Fruit fly (Drosophila melanogaster) whole organism, embryonic: ENCODE measurements around the gene Cpsf5.

Experiments
- Antp ChIP-seq: fragments of 200-800 bp; sonication (Bioruptor generic); optimal IDR thresholded peaks from 3 replicates; lab custom pipeline; 2016; ENCODE audit warnings: missing biosample characterization, missing genetic modification characterization
- Atf-2 ChIP-seq: fragments of 200-800 bp; sonication (Bioruptor generic); optimal IDR thresholded peaks from 2 replicates; lab custom pipeline; 2016; ENCODE audit warnings: missing biosample characterization, missing genetic modification characterization
- Atf6 ChIP-seq: fragments of 200-800 bp; sonication (Bioruptor generic); IDR thresholded peaks from 2 replicates; pipeline ENCODE4 v1.3.6; 2022; ENCODE audit warnings: missing biosample characterization, missing genetic modification characterization
- CG1024 ChIP-seq: fragments of 200-800 bp; sonication (Bioruptor generic); IDR thresholded peaks from 2 replicates; pipeline ENCODE4 v1.3.6; 2022; ENCODE audit warnings: missing biosample characterization, missing genetic modification characterization
- CG12219 ChIP-seq: fragments of 200-800 bp; sonication (Bioruptor generic); optimal IDR thresholded peaks from 3 replicates; lab custom pipeline; 2018; ENCODE audit warnings: missing biosample characterization, mild to moderate bottlenecking, missing genetic modification characterization
- CG13123 ChIP-seq: fragments of 200-800 bp; sonication (Bioruptor generic); optimal IDR thresholded peaks from 2 replicates; lab custom pipeline; 2016; ENCODE audit warnings: missing biosample characterization, missing genetic modification characterization
- CG13424 ChIP-seq: fragments of 200-800 bp; sonication (Bioruptor generic); optimal IDR thresholded peaks from 2 replicates; lab custom pipeline; 2019; ENCODE audit warnings: missing biosample characterization, mild to moderate bottlenecking, missing genetic modification characterization, moderate library complexity
- CG17385 ChIP-seq: fragments of 200-800 bp; sonication (Bioruptor generic); optimal IDR thresholded peaks from 3 replicates; lab custom pipeline; 2018; ENCODE audit warnings: missing biosample characterization, mild to moderate bottlenecking, missing genetic modification characterization
- CG34376 ChIP-seq: fragments of 200-800 bp; sonication (Bioruptor generic); optimal IDR thresholded peaks from 2 replicates; lab custom pipeline; 2018; ENCODE audit warnings: missing biosample characterization, mild to moderate bottlenecking, missing genetic modification characterization
- CG4730 ChIP-seq: fragments of 200-800 bp; sonication (Bioruptor generic); IDR thresholded peaks from 2 replicates; pipeline ENCODE4 v1.3.6; 2022; ENCODE audit warnings: missing biosample characterization, missing genetic modification characterization
- CG6654 ChIP-seq: fragments of 200-800 bp; sonication (Bioruptor generic); optimal IDR thresholded peaks from 2 replicates; lab custom pipeline; 2017; ENCODE audit warnings: missing biosample characterization, mild to moderate bottlenecking, missing genetic modification characterization
- CG8290 ChIP-seq, 3 experiments: fragments of 200-800 bp; sonication (Bioruptor generic); optimal IDR thresholded peaks; 2 replicates each; lab custom pipeline; 2016 to 2019; ENCODE audit warnings: missing biosample characterization in 3 of 3, missing genetic modification characterization in 3 of 3, mild to moderate bottlenecking in 2 of 3, moderate library complexity in 1 of 3
- CG8944 ChIP-seq: fragments of 200-800 bp; sonication (Bioruptor generic); optimal IDR thresholded peaks from 3 replicates; lab custom pipeline; 2016; ENCODE audit warnings: missing biosample characterization, missing genetic modification characterization
- CG9727 ChIP-seq: fragments of 200-800 bp; sonication (Bioruptor generic); optimal IDR thresholded peaks from 3 replicates; lab custom pipeline; 2017; ENCODE audit warnings: missing biosample characterization, mild to moderate bottlenecking, missing genetic modification characterization
- Eip74EF ChIP-seq, 2 experiments: fragments of 200-800 bp in 1 of 2; fragments of >200 bp in 1 of 2; sonication (Bioruptor generic) in 1 of 2; optimal IDR thresholded peaks; 2 replicates each; lab custom pipeline; 2017 to 2019; ENCODE audit warnings: missing biosample characterization in 2 of 2, missing genetic modification characterization in 2 of 2, mild to moderate bottlenecking in 1 of 2, moderate library complexity in 1 of 2
- Fer1 ChIP-seq: fragments of 200-800 bp; sonication (Bioruptor generic); optimal IDR thresholded peaks from 2 replicates; lab custom pipeline; 2017; ENCODE audit warnings: missing biosample characterization, mild to moderate bottlenecking, missing genetic modification characterization
- H2.0 ChIP-seq: fragments of 200-800 bp; sonication (Bioruptor generic); IDR thresholded peaks from 2 replicates; pipeline ENCODE4 v1.3.6; 2022; ENCODE audit warnings: missing biosample characterization, missing genetic modification characterization
- Hmx ChIP-seq: fragments of 200-800 bp; sonication (Bioruptor generic); optimal IDR thresholded peaks from 2 replicates; lab custom pipeline; 2016; ENCODE audit warnings: missing biosample characterization, missing genetic modification characterization
- Med ChIP-seq: fragments of 200-800 bp; sonication (Bioruptor generic); peaks from one replicate; lab custom pipeline; 2016; ENCODE audit warnings: missing biosample characterization, missing genetic modification characterization, mild to moderate bottlenecking, inconsistent platforms, moderate library complexity
- Optix ChIP-seq: fragments of 200-800 bp; sonication (Bioruptor generic); IDR thresholded peaks from 3 replicates; pipeline ENCODE4 v1.3.6; 2022; ENCODE audit warnings: missing biosample characterization, missing genetic modification characterization
- Sry-β ChIP-seq: fragments of 200-800 bp; sonication (Bioruptor generic); optimal IDR thresholded peaks from 2 replicates; lab custom pipeline; 2018; ENCODE audit warnings: missing biosample characterization, mild to moderate bottlenecking, missing genetic modification characterization, moderate library complexity
- Vsx1 ChIP-seq: fragments of 200-800 bp; sonication (Bioruptor generic); optimal IDR thresholded peaks from 2 replicates; lab custom pipeline; 2017; ENCODE audit warnings: missing biosample characterization, mild to moderate bottlenecking, missing genetic modification characterization, missing genetic modification reagents
- Xrp1 ChIP-seq: fragments of 200-800 bp; sonication (Bioruptor generic); IDR thresholded peaks from 2 replicates; pipeline ENCODE4 v1.3.6; 2022; ENCODE audit warnings: missing biosample characterization, missing genetic modification characterization
- ara ChIP-seq: fragments of 200-800 bp; sonication (Bioruptor generic); IDR thresholded peaks from 2 replicates; pipeline ENCODE4 v1.3.6; 2022; ENCODE audit warnings: missing biosample characterization, missing genetic modification characterization
- az2 ChIP-seq: fragments of 200-800 bp; sonication (Bioruptor generic); optimal IDR thresholded peaks from 3 replicates; lab custom pipeline; 2016; ENCODE audit warnings: missing biosample characterization, missing genetic modification characterization
- chinmo ChIP-seq: fragments of 200-800 bp; sonication (Bioruptor generic); IDR thresholded peaks from 4 replicates; pipeline ENCODE4 v1.3.6; 2022; ENCODE audit warnings: missing biosample characterization, missing genetic modification characterization; ENCODE audit not compliant: partially characterized antibody
- crol ChIP-seq: fragments of 200-800 bp; sonication (Bioruptor generic); IDR thresholded peaks from 2 replicates; pipeline ENCODE4 v1.3.6; 2022; ENCODE audit warnings: missing biosample characterization, missing genetic modification characterization
- ewg ChIP-seq: fragments of 200-800 bp; sonication (Bioruptor generic); optimal IDR thresholded peaks from 3 replicates; lab custom pipeline; 2017; ENCODE audit warnings: mild to moderate bottlenecking, missing biosample characterization, missing genetic modification reagents, missing genetic modification characterization
- exex ChIP-seq: fragments of 200-800 bp; sonication (Bioruptor generic); optimal IDR thresholded peaks from 4 replicates; lab custom pipeline; 2018; ENCODE audit warnings: missing biosample characterization, mild to moderate bottlenecking, missing genetic modification characterization, moderate library complexity
- eyg ChIP-seq: fragments of 200-800 bp; sonication (Bioruptor generic); optimal IDR thresholded peaks from 3 replicates; lab custom pipeline; 2016; ENCODE audit warnings: missing biosample characterization, missing genetic modification characterization
- her ChIP-seq: fragments of 200-800 bp; sonication (Bioruptor generic); optimal IDR thresholded peaks from 2 replicates; lab custom pipeline; 2016; ENCODE audit warnings: missing biosample characterization, missing genetic modification characterization
- kni ChIP-seq: fragments of 200-800 bp; sonication (Bioruptor generic); optimal IDR thresholded peaks from 3 replicates; lab custom pipeline; 2017; ENCODE audit warnings: mild to moderate bottlenecking, missing biosample characterization, missing genetic modification reagents, missing genetic modification characterization
- nerfin-2 ChIP-seq: fragments of 200-800 bp; sonication (Bioruptor generic); IDR thresholded peaks from 2 replicates; pipeline ENCODE4 v1.3.6; 2022; ENCODE audit warnings: missing biosample characterization, missing genetic modification characterization; ENCODE audit not compliant: partially characterized antibody
- odd ChIP-seq: fragments of 200-800 bp; sonication (Bioruptor generic); optimal IDR thresholded peaks from 2 replicates; lab custom pipeline; 2017; ENCODE audit warnings: missing biosample characterization, mild to moderate bottlenecking, missing genetic modification characterization
- pnt ChIP-seq: fragments of 200-800 bp; sonication (Bioruptor generic); optimal IDR thresholded peaks from 3 replicates; lab custom pipeline; 2016; ENCODE audit warnings: missing biosample characterization, missing genetic modification characterization
- psq ChIP-seq: fragments of 200-800 bp; sonication (Bioruptor generic); optimal IDR thresholded peaks from 2 replicates; lab custom pipeline; 2017; ENCODE audit warnings: missing biosample characterization, missing genetic modification characterization
- rib ChIP-seq: fragments of 200-800 bp; sonication (Bioruptor generic); IDR thresholded peaks from 2 replicates; pipeline ENCODE4 v1.3.6; 2022; ENCODE audit warnings: missing biosample characterization, missing genetic modification characterization
- sens ChIP-seq: fragments of 200-800 bp; sonication (Bioruptor generic); peaks from one replicate; lab custom pipeline; 2016; ENCODE audit warnings: missing biosample characterization, missing genetic modification characterization
- slbo ChIP-seq: fragments of 200-800 bp; sonication (Bioruptor generic); IDR thresholded peaks from 2 replicates; pipeline ENCODE4 v1.3.6; 2022; ENCODE audit warnings: missing biosample characterization, missing genetic modification characterization
- slp2 ChIP-seq: fragments of 200-800 bp; sonication (Bioruptor generic); optimal IDR thresholded peaks from 2 replicates; lab custom pipeline; 2016; ENCODE audit warnings: missing biosample characterization, missing genetic modification characterization
- vnd ChIP-seq: fragments of 200-800 bp; sonication (Bioruptor generic); IDR thresholded peaks from 3 replicates; pipeline ENCODE4 v1.3.6; 2022; ENCODE audit warnings: missing biosample characterization, missing genetic modification characterization; ENCODE audit not compliant: partially characterized antibody
- vvl ChIP-seq: fragments of 200-800 bp; sonication (Bioruptor generic); IDR thresholded peaks from 2 replicates; pipeline ENCODE4 v1.3.6; 2022; ENCODE audit warnings: missing biosample characterization, missing genetic modification characterization

Cpsf5 gene

DNA sequence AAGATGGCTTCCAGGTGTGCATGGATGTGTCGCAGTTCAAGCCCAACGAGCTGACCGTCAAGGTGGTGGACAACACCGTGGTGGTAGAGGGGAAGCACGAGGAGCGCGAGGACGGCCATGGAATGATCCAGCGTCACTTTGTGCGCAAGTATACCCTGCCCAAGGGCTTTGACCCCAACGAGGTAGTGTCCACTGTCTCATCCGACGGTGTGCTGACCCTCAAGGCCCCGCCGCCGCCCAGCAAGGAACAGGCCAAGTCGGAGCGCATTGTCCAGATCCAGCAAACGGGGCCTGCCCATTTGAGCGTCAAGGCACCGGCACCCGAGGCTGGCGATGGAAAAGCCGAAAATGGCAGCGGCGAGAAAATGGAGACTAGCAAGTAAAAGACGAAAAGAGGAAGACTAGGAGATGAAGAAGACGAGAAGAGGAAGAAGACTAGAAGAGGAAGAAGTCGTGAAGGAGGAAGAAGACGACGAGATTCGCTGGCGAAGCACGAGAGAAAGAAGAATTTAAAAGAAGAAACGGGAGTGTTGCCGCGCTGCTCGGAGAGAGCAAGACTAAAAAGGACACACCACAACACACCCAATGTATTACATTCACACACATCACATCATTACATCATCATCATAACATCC lies 26.3 kb upstream of the Cpsf5 start:
- TF ChIP-seq vvl (GFP tag; lab: Robert Waterston, UW) = 0 out of 2 replicates have a peak, but pooled peaks have one; percentile 9
- no peak for TF ChIP-seq ara (GFP tag; lab: Robert Waterston, UW)
- TF ChIP-seq Fer1 (GFP tag; lab: Kevin White, UChicago) = no peak
- 0 out of 2 replicates have a peak, but pooled peaks have one; percentile 16 for TF ChIP-seq slbo (GFP tag; lab: Robert Waterston, UW)
- TF ChIP-seq odd (GFP tag; lab: Kevin White, UChicago) = no peak
- TF ChIP-seq Optix (GFP tag; lab: Robert Waterston, UW) = no peak
- peak; percentile 44 for TF ChIP-seq Med (GFP tag; lab: Kevin White, UChicago)
- TF ChIP-seq CG8944 (GFP tag; lab: Kevin White, UChicago) = no peak
- TF ChIP-seq ewg (GFP tag; lab: Kevin White, UChicago) = no peak
- no peak for TF ChIP-seq her (GFP tag; lab: Kevin White, UChicago)
- no peak for TF ChIP-seq Sry-β (GFP tag; lab: Kevin White, UChicago)
- TF ChIP-seq kni (GFP tag; lab: Kevin White, UChicago) = peak; percentile 53
- TF ChIP-seq Atf6 = no peak
- TF ChIP-seq CG17385 (GFP tag; lab: Kevin White, UChicago) = peak; percentile 59
- TF ChIP-seq CG12219 (GFP tag; lab: Kevin White, UChicago) = no peak
- TF ChIP-seq CG4730 = no peak
- no peak for TF ChIP-seq CG9727 (GFP tag; lab: Kevin White, UChicago)
- TF ChIP-seq Atf-2 = no peak
- TF ChIP-seq slp2 (GFP tag; lab: Kevin White, UChicago) = no peak
- TF ChIP-seq rib (GFP tag; lab: Robert Waterston, UW) = no peak
- TF ChIP-seq, all 482 proteins: peak for 5

DNA sequence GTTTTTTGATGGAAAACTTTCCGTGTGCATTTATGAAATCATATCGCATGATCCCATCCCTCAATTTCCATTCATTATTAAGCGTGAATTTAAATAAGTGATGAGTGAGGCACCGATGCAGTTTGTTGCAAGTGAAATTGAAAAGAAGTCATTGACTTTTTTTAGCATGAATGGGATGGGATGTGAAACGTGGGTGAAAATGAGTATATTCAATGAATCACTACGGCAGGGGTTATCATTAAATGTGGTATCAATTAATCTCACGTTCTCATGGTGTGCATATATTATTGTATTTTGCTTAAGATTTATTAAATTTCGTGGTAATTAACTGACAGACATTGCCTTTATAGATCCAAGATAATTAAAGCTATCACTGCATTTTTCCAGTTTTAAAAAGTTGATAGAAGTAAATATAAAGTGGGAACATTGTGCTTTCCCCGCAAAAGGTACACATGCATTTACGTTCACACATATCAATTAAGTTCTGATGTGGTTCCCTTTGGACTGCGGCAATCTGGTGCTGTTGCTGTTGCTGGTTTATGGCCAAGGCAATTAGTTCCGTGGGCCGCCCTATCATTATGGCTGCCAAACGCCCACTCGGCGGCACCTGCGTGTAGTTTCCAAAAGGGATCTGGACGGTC lies 19.4 kb upstream of the Cpsf5 start:
- TF ChIP-seq CG1024 (GFP tag; lab: Robert Waterston, UW) (no peak), az2 (GFP tag; lab: Kevin White, UChicago) (no peak), exex (tag; lab: Kevin White, UChicago) (peak; percentile 19), pnt (GFP tag; lab: Kevin White, UChicago) (no peak), sens (GFP tag; lab: Kevin White, UChicago) (peak; percentile 62)

dm6 chr3L:9396038-9396437 lies 14.8 kb upstream of the Cpsf5 start:
- TF ChIP-seq psq (no peak), CG13123 (GFP tag; lab: Kevin White, UChicago) (no peak), Vsx1 (GFP tag; lab: Kevin White, UChicago) (peak; percentile 38), CG34376 (GFP tag; lab: Kevin White, UChicago) (peak; percentile 18), Hmx (GFP tag; lab: Kevin White, UChicago) (no peak), exex (tag; lab: Kevin White, UChicago) (peak; percentile 82), Antp (GFP tag; lab: Kevin White, UChicago) (no peak)

DNA sequence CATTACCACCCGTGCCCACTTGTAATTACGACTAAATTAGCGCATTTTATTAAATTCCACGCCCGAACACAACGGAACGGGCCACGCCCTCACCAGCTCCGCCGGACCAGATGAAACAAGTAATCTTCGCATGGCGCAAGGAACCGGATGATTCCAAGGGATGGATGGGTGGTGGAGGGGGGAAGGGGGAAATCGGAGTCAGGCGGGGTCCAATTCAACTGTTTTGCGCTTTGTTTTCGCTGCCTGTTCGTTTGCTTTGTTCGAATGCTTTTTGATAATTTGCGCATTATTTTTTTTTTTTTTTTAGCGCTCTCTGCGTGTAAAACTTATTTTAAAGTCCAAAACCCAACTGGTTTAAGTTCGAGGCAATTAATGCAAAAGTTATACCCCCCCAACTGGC lies 14.1 kb upstream of the Cpsf5 start:
- no peak for TF ChIP-seq CG8290 (GFP tag; optimal IDR thresholded peaks at IDR 0.05; lab: Kevin White, UChicago)
- TF ChIP-seq CG8290 (tag; optimal IDR thresholded peaks at IDR 0.05; lab: Kevin White, UChicago) = peak in 1 of 2 experiments; percentile 21
- no peak for TF ChIP-seq nerfin-2 (GFP tag; lab: Robert Waterston, UW)
- peak; percentile 75; the same call in 1 of the 4 replicates for TF ChIP-seq chinmo
- 0 out of 3 replicates have a peak, but pooled peaks have one; percentile 10 for TF ChIP-seq vnd (GFP tag; lab: Robert Waterston, UW)
- no peak for TF ChIP-seq CG6654 (GFP tag; lab: Kevin White, UChicago)
- TF ChIP-seq H2.0 = no peak
- TF ChIP-seq Xrp1 (GFP tag; lab: Robert Waterston, UW) = no peak
- TF ChIP-seq crol (GFP tag; lab: Robert Waterston, UW) = peak; percentile 67
- TF ChIP-seq CG13424 (tag; lab: Kevin White, UChicago) = no peak
- TF ChIP-seq Eip74EF (GFP tag; optimal IDR thresholded peaks at IDR 0.05; lab: Kevin White, UChicago) = no peak
- TF ChIP-seq eyg (GFP tag; lab: Kevin White, UChicago) = no peak
